Fruit fly (Drosophila melanogaster) whole organism, embryonic: ENCODE measurements around the gene CG43799.

ENCODE experiments used
- Asciz ChIP-seq: fragments of 200-800 bp; sonication (Bioruptor generic); optimal IDR thresholded peaks from 2 replicates; lab custom pipeline; 2017; ENCODE audit warnings: missing biosample characterization, mild to moderate bottlenecking, missing genetic modification characterization, missing genetic modification reagents
- Atf-2 ChIP-seq: fragments of 200-800 bp; sonication (Bioruptor generic); optimal IDR thresholded peaks from 2 replicates; lab custom pipeline; 2016; ENCODE audit warnings: missing biosample characterization, missing genetic modification characterization
- Atf6 ChIP-seq: fragments of 200-800 bp; sonication (Bioruptor generic); IDR thresholded peaks from 2 replicates; pipeline ENCODE4 v1.3.6; 2022; ENCODE audit warnings: missing biosample characterization, missing genetic modification characterization
- CG10462 ChIP-seq: fragments of 200-800 bp; sonication (Bioruptor generic); optimal IDR thresholded peaks from 2 replicates; lab custom pipeline; 2016; ENCODE audit warnings: missing biosample characterization, missing genetic modification characterization
- CG10543 ChIP-seq: fragments of 200-800 bp; sonication (Bioruptor generic); optimal IDR thresholded peaks from 3 replicates; lab custom pipeline; 2017; ENCODE audit warnings: missing biosample characterization, mild to moderate bottlenecking, missing genetic modification characterization, moderate library complexity
- CG10654 ChIP-seq: fragments of 200-800 bp; sonication (Bioruptor generic); optimal IDR thresholded peaks from 2 replicates; lab custom pipeline; 2016; ENCODE audit warnings: missing biosample characterization, missing genetic modification characterization
- CG12391 ChIP-seq: fragments of 200-800 bp; sonication (Bioruptor generic); optimal IDR thresholded peaks from 3 replicates; lab custom pipeline; 2018; ENCODE audit warnings: missing biosample characterization, mild to moderate bottlenecking, missing genetic modification characterization, moderate library complexity
- CG12659 ChIP-seq: fragments of 200-800 bp; sonication (Bioruptor generic); optimal IDR thresholded peaks from 3 replicates; lab custom pipeline; 2017; ENCODE audit warnings: mild to moderate bottlenecking, missing biosample characterization, missing genetic modification reagents, missing genetic modification characterization
- CG13775 ChIP-seq: fragments of 200-800 bp; sonication (Bioruptor generic); optimal IDR thresholded peaks from 3 replicates; lab custom pipeline; 2017; ENCODE audit warnings: missing biosample characterization, mild to moderate bottlenecking, missing genetic modification characterization
- CG14441 ChIP-seq: fragments of 200-800 bp; sonication (Bioruptor generic); IDR thresholded peaks from 2 replicates; pipeline ENCODE4 v1.3.6; 2022; ENCODE audit warnings: missing biosample characterization, missing genetic modification characterization
- CG17361 ChIP-seq: fragments of 200-800 bp; sonication (Bioruptor generic); IDR thresholded peaks from 3 replicates; pipeline ENCODE4 v1.3.6; 2022; ENCODE audit warnings: missing biosample characterization, missing genetic modification characterization
- CG17829 ChIP-seq: fragments of 200-800 bp; optimal IDR thresholded peaks from 2 replicates; lab custom pipeline; 2019; ENCODE audit warnings: missing biosample characterization, mild to moderate bottlenecking, missing genetic modification characterization, moderate library complexity
- CG2116 ChIP-seq: fragments of 200-800 bp; sonication (Bioruptor generic); optimal IDR thresholded peaks from 3 replicates; lab custom pipeline; 2018; ENCODE audit warnings: missing biosample characterization, mild to moderate bottlenecking, missing genetic modification characterization
- CG32532 ChIP-seq: fragments of 200-800 bp; sonication (Bioruptor generic); IDR thresholded peaks from 2 replicates; pipeline ENCODE4 v1.3.6; 2022; ENCODE audit warnings: missing biosample characterization, missing genetic modification characterization
- CG3281 ChIP-seq: fragments of 200-800 bp; sonication (Bioruptor generic); optimal IDR thresholded peaks from 3 replicates; lab custom pipeline; 2017; ENCODE audit warnings: missing biosample characterization, mild to moderate bottlenecking, missing genetic modification characterization
- CG3847 ChIP-seq: fragments of 200-800 bp; sonication (Bioruptor generic); IDR thresholded peaks from 2 replicates; pipeline ENCODE4 v1.3.6; 2022; ENCODE audit warnings: missing biosample characterization, missing genetic modification characterization
- CG4328 ChIP-seq: fragments of 200-800 bp; sonication (Bioruptor generic); optimal IDR thresholded peaks from 3 replicates; lab custom pipeline; 2017; ENCODE audit warnings: missing biosample characterization, missing genetic modification reagents, missing genetic modification characterization
- CG4404 ChIP-seq: fragments of 200-800 bp; sonication (Bioruptor generic); IDR thresholded peaks from 2 replicates; pipeline ENCODE4 v1.3.6; 2022; ENCODE audit warnings: missing biosample characterization, missing genetic modification characterization
- CG7963 ChIP-seq: fragments of 200-800 bp; sonication (Bioruptor generic); IDR thresholded peaks from 3 replicates; pipeline ENCODE4 v1.3.6; 2022; ENCODE audit warnings: missing biosample characterization, missing genetic modification characterization; ENCODE audit not compliant: partially characterized antibody
- CG8924 ChIP-seq: fragments of 200-800 bp; optimal IDR thresholded peaks from 3 replicates; lab custom pipeline; 2019; ENCODE audit warnings: missing biosample characterization, mild to moderate bottlenecking, missing genetic modification characterization, moderate library complexity
- CG9727 ChIP-seq: fragments of 200-800 bp; sonication (Bioruptor generic); optimal IDR thresholded peaks from 3 replicates; lab custom pipeline; 2017; ENCODE audit warnings: missing biosample characterization, mild to moderate bottlenecking, missing genetic modification characterization
- CTCF ChIP-seq: fragments of 200-800 bp; sonication (Bioruptor generic); optimal IDR thresholded peaks from 2 replicates; lab custom pipeline; 2017; ENCODE audit warnings: missing biosample characterization, mild to moderate bottlenecking, missing genetic modification characterization, moderate library complexity
- CoRest ChIP-seq: fragments of 200-800 bp; sonication (Bioruptor generic); optimal IDR thresholded peaks from 3 replicates; lab custom pipeline; 2018; ENCODE audit warnings: missing biosample characterization, mild to moderate bottlenecking, missing genetic modification characterization, moderate library complexity
- Dbx ChIP-seq: fragments of 200-800 bp; sonication (Bioruptor generic); IDR thresholded peaks from 3 replicates; pipeline ENCODE4 v1.3.6; 2022; ENCODE audit warnings: missing biosample characterization, missing genetic modification characterization
- HmgZ ChIP-seq: fragments of 200-800 bp; sonication (Bioruptor generic); optimal IDR thresholded peaks from 2 replicates; lab custom pipeline; 2018; ENCODE audit warnings: missing biosample characterization, mild to moderate bottlenecking, missing genetic modification characterization
- MBD-R2 ChIP-seq: fragments of 200-800 bp; sonication (Bioruptor generic); IDR thresholded peaks from 2 replicates; pipeline ENCODE4 v1.3.6; 2022; ENCODE audit warnings: missing biosample characterization, missing genetic modification characterization
- MESR4 ChIP-seq: fragments of 200-800 bp; sonication (Bioruptor generic); optimal IDR thresholded peaks from 2 replicates; lab custom pipeline; 2018; ENCODE audit warnings: missing biosample characterization, mild to moderate bottlenecking, missing genetic modification characterization, moderate library complexity
- Med ChIP-seq: fragments of 200-800 bp; sonication (Bioruptor generic); peaks from one replicate; lab custom pipeline; 2016; ENCODE audit warnings: missing biosample characterization, missing genetic modification characterization, mild to moderate bottlenecking, inconsistent platforms, moderate library complexity
- Myb ChIP-seq: fragments of 200-800 bp; sonication (Bioruptor generic); optimal IDR thresholded peaks from 2 replicates; lab custom pipeline; 2016; ENCODE audit warnings: missing biosample characterization, missing genetic modification characterization
- Pdp1 ChIP-seq, 2 experiments: fragments of 200-800 bp; sonication (Bioruptor generic); optimal IDR thresholded peaks; 3 replicates each; lab custom pipeline; 2016; ENCODE audit warnings: missing biosample characterization in 2 of 2, missing genetic modification characterization in 2 of 2, mild to moderate bottlenecking in 1 of 2, moderate library complexity in 1 of 2
- Six4 ChIP-seq: fragments of 200-800 bp; sonication (Bioruptor generic); optimal IDR thresholded peaks from 2 replicates; lab custom pipeline; 2016; ENCODE audit warnings: missing biosample characterization, missing genetic modification characterization
- ara ChIP-seq: fragments of 200-800 bp; sonication (Bioruptor generic); IDR thresholded peaks from 2 replicates; pipeline ENCODE4 v1.3.6; 2022; ENCODE audit warnings: missing biosample characterization, missing genetic modification characterization
- ase ChIP-seq: fragments of 200-800 bp; sonication (Bioruptor generic); IDR thresholded peaks from 3 replicates; pipeline ENCODE4 v1.3.6; 2022; ENCODE audit warnings: missing biosample characterization, missing genetic modification characterization
- bcd ChIP-seq: fragments of 200-800 bp; sonication (Bioruptor generic); optimal IDR thresholded peaks from 2 replicates; lab custom pipeline; 2017; ENCODE audit warnings: missing biosample characterization, mild to moderate bottlenecking, missing genetic modification characterization
- crol ChIP-seq: fragments of 200-800 bp; sonication (Bioruptor generic); IDR thresholded peaks from 2 replicates; pipeline ENCODE4 v1.3.6; 2022; ENCODE audit warnings: missing biosample characterization, missing genetic modification characterization
- eve ChIP-seq, 2 experiments: fragments of >200 bp; optimal IDR thresholded peaks; 2 replicates each; lab custom pipeline; 2017; ENCODE audit warnings: missing biosample characterization in 2 of 2, missing genetic modification characterization in 2 of 2
- ewg ChIP-seq: fragments of 200-800 bp; sonication (Bioruptor generic); optimal IDR thresholded peaks from 3 replicates; lab custom pipeline; 2017; ENCODE audit warnings: mild to moderate bottlenecking, missing biosample characterization, missing genetic modification reagents, missing genetic modification characterization
- hth ChIP-seq: fragments of >200 bp; optimal IDR thresholded peaks from 2 replicates; lab custom pipeline; 2017; ENCODE audit warnings: inconsistent platforms
- lilli ChIP-seq: fragments of 200-800 bp; sonication (Bioruptor generic); optimal IDR thresholded peaks from 3 replicates; lab custom pipeline; 2016; ENCODE audit warnings: missing biosample characterization, missing genetic modification characterization
- lola ChIP-seq, 3 experiments: fragments of >200 bp in 2 of 3; fragments of 200-800 bp in 1 of 3; sonication (Bioruptor generic) in 1 of 3; optimal IDR thresholded peaks; 2 replicates each; lab custom pipeline; 2017 to 2019; ENCODE audit warnings: missing biosample characterization in 3 of 3, missing genetic modification characterization in 3 of 3, mild to moderate bottlenecking in 1 of 3, moderate library complexity in 1 of 3
- nmo ChIP-seq: fragments of 200-800 bp; sonication (Bioruptor generic); optimal IDR thresholded peaks from 2 replicates; lab custom pipeline; 2018; ENCODE audit warnings: missing biosample characterization, mild to moderate bottlenecking, missing genetic modification characterization, moderate library complexity
- phol ChIP-seq: fragments of 200-800 bp; sonication (Bioruptor generic); optimal IDR thresholded peaks from 3 replicates; lab custom pipeline; 2018; ENCODE audit warnings: missing biosample characterization, mild to moderate bottlenecking, missing genetic modification characterization, moderate library complexity
- row ChIP-seq: fragments of 200-800 bp; sonication (Bioruptor generic); IDR thresholded peaks from 3 replicates; pipeline ENCODE4 v1.3.6; 2022; ENCODE audit warnings: missing biosample characterization, missing genetic modification characterization
- sna ChIP-seq: fragments of 200-800 bp; sonication (Bioruptor generic); IDR thresholded peaks from 2 replicates; pipeline ENCODE4 v1.3.6; 2022; ENCODE audit warnings: missing biosample characterization, missing genetic modification characterization; ENCODE audit not compliant: partially characterized antibody
- stwl ChIP-seq: fragments of 200-800 bp; sonication (Bioruptor generic); optimal IDR thresholded peaks from 3 replicates; lab custom pipeline; 2018; ENCODE audit warnings: missing biosample characterization, mild to moderate bottlenecking, missing genetic modification characterization, moderate library complexity
- unpg ChIP-seq: fragments of 200-800 bp; sonication (Bioruptor generic); optimal IDR thresholded peaks from 3 replicates; lab custom pipeline; 2018; ENCODE audit warnings: missing biosample characterization, mild to moderate bottlenecking, missing genetic modification characterization, moderate library complexity
- vfl ChIP-seq: fragments of 200-800 bp; sonication (Bioruptor generic); optimal IDR thresholded peaks from 2 replicates; lab custom pipeline; 2016; ENCODE audit warnings: missing biosample characterization, missing genetic modification characterization
- zen2 ChIP-seq: fragments of 200-800 bp; sonication (Bioruptor generic); IDR thresholded peaks from 3 replicates; pipeline ENCODE4 v1.3.6; 2022; ENCODE audit warnings: missing biosample characterization, missing genetic modification characterization; ENCODE audit not compliant: partially characterized antibody

Gene CG43799

DNA sequence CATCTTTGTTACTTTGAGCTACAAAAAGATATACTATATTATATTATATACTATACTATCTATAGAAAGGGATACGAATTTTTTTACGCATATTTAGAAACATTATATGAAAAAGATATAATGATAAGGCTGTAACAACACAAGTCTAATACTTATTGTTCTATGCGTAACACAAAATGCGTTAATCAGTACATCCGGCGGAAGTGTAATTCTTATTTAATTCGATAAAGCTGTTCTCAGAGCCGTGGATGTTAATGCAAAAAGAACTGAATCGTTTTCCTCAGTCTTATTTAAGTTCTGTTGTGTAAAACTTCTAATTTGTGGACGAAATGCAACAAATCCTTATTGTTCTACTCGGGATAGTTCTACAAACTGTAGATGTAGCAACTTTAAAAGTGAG lies at the start of gene CG43799:
TSS of gene CG43799 (plus strand) at position 301 of the 400 bp plus-strand sequence.
- TF ChIP-seq ara (GFP tag; lab: Robert Waterston, UW) (no peak), Asciz (GFP tag; lab: Kevin White, UChicago) (no peak), Atf-2 (GFP tag; lab: Kevin White, UChicago) (no peak), CG10462 (GFP tag; lab: Kevin White, UChicago) (no peak), Atf6 (GFP tag; lab: Robert Waterston, UW) (no peak), CG10654 (no peak), CG4404 (GFP tag; lab: Robert Waterston, UW) (no peak)

DNA sequence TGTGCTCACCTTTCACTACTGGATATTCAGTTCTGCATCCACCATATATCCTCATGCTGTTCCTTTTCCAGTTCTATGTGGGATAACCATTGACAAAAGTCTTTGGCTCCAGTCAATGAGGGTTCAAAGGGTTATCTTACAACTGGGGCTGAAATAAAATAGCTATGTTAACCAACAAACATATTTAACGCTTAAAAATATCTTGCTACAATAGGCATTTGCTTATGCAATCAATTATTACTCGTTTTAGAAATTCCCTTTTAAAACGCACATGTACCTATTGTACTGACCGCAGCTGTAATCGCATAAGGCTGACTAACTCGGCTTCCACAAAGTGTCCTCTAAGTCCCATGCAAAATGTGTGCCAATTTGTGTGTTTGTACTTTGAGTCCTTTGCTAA lies 48.3 kb upstream of the CG43799 start:
- TF ChIP-seq lola (GFP tag; optimal IDR thresholded peaks at IDR 0.05; lab: Kevin White, UChicago) (no peak), Pdp1 (GFP tag; optimal IDR thresholded peaks at IDR 0.05; lab: Kevin White, UChicago) (peak in 1 of 2 experiments; percentile 8), hth (lab: Kevin White, UChicago) (no peak), CG3847 (GFP tag; lab: Robert Waterston, UW) (no peak), MESR4 (no peak), unpg (GFP tag; lab: Kevin White, UChicago) (no peak), ase (no peak), row (GFP tag; lab: Robert Waterston, UW) (peak; percentile 10; the same call in 1 of the 3 replicates), Dbx (GFP tag; lab: Robert Waterston, UW) (no peak)

DNA sequence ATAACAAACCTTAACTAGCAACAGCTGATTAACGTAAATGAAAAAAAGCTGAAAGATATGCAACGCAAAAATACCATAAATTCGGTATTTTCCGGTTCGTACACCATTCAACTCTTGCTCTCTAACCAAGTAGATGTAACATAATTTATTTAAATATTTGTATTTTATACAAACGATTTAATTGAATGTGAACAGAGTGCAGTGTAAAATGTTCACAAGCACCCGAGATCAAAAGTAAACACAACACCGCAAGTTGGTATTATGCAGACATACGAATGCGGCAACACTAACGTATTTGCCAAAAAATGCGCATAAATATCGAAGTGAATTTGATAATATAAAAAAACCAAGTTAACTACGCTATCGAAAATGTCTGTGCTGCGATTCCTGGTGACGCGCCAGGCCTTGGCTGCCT lies 45.5 kb upstream of the CG43799 start, which contains the start of gene MICU1:
TSS of gene MICU1 (plus strand) at position 257 of the 415 bp plus-strand sequence.
- peak in 1 of 2 experiments; percentile 32 for TF ChIP-seq eve (GFP tag; optimal IDR thresholded peaks at IDR 0.05; lab: Kevin White, UChicago)
- TF ChIP-seq Myb (GFP tag; lab: Kevin White, UChicago) = peak; percentile 7
- no peak for TF ChIP-seq CG32532
- peak; percentile 85 for TF ChIP-seq MBD-R2 (GFP tag; lab: Robert Waterston, UW)
- no peak for TF ChIP-seq ewg (GFP tag; lab: Kevin White, UChicago)
- TF ChIP-seq CTCF = no peak
- TF ChIP-seq bcd (GFP tag; lab: Kevin White, UChicago) = no peak
- peak; percentile 87 for TF ChIP-seq stwl (tag; lab: Kevin White, UChicago)
- TF ChIP-seq sna (GFP tag; lab: Robert Waterston, UW) = peak; percentile 44; the same call in 1 of the 2 replicates
- no peak for TF ChIP-seq CG14441
- TF ChIP-seq CG2116 (GFP tag; lab: Kevin White, UChicago) = peak; percentile 44
- no peak for TF ChIP-seq vfl (GFP tag; lab: Kevin White, UChicago)
- no peak for TF ChIP-seq CG7963
- peak; percentile 19 for TF ChIP-seq CG3281
- peak; percentile 52 for TF ChIP-seq nmo (GFP tag; lab: Kevin White, UChicago)
- peak; percentile 22 for TF ChIP-seq phol (tag; lab: Kevin White, UChicago)
- peak; percentile 19 for TF ChIP-seq CG17829 (tag; lab: Kevin White, UChicago)
- TF ChIP-seq CG13775 (GFP tag; lab: Kevin White, UChicago) = peak; percentile 8
- TF ChIP-seq CG4328 (GFP tag; lab: Kevin White, UChicago) = no peak
- TF ChIP-seq lilli = no peak
- TF ChIP-seq crol (GFP tag; lab: Robert Waterston, UW) = no peak
- peak; percentile 18 for TF ChIP-seq CG9727
- TF ChIP-seq CG10543 = no peak
- peak; percentile 60 for TF ChIP-seq Med (GFP tag; lab: Kevin White, UChicago)
- no peak for TF ChIP-seq Six4 (GFP tag; lab: Kevin White, UChicago)
- TF ChIP-seq CG8924 (tag; lab: Kevin White, UChicago) = peak; percentile 57
- peak; percentile 5 for TF ChIP-seq CoRest (tag; lab: Kevin White, UChicago)
- TF ChIP-seq CG17361 = peak; percentile 51; the same call in 1 of the 3 replicates
- TF ChIP-seq HmgZ (tag; lab: Kevin White, UChicago) = peak; percentile 23
- peak; percentile 53 for TF ChIP-seq CG12659 (GFP tag; lab: Kevin White, UChicago)
- peak; percentile 36 for TF ChIP-seq CG12391
- TF ChIP-seq zen2 (GFP tag; lab: Robert Waterston, UW) = no peak
